Worm (Caenorhabditis elegans): ENCODE results near the gene ZK757.10.

ZK757.10 gene

ce11 chrIII:9929525-9929924 lies 52.5 kb downstream of the ZK757.10 start:
- TF ChIP-seq xnd-1 (tag; optimal IDR thresholded peaks at IDR 0.05) (no peak), sptf-2 (GFP tag; optimal IDR thresholded peaks at IDR 0.05) (no peak), ztf-18 (tag; optimal IDR thresholded peaks at IDR 0.05) (no peak), nhr-179 (tag; optimal IDR thresholded peaks at IDR 0.05) (no peak), ztf-26 (tag; optimal IDR thresholded peaks at IDR 0.05) (no peak), egrh-3 (GFP tag; IDR thresholded peaks at IDR 0.05) (no peak), lin-35 (GFP tag; optimal IDR thresholded peaks at IDR 0.05) (no peak), Y56A3A.18 (GFP tag; IDR thresholded peaks at IDR 0.05) (no peak), lsl-1 (GFP tag; optimal IDR thresholded peaks at IDR 0.05) (no peak), K11D2.4 (GFP tag; IDR thresholded peaks at IDR 0.05) (no peak), dpl-1 (GFP tag; optimal IDR thresholded peaks at IDR 0.05) (no peak), F22D6.2 (tag; optimal IDR thresholded peaks at IDR 0.05) (no peak), bed-1 (GFP tag; IDR thresholded peaks at IDR 0.05) (no peak), nhr-27 (tag; optimal IDR thresholded peaks at IDR 0.05) (no peak), unc-130 (GFP tag; optimal IDR thresholded peaks at IDR 0.05) (no peak), atf-7 (tag; optimal IDR thresholded peaks at IDR 0.05) (no peak), cebp-1 (GFP tag; IDR thresholded peaks at IDR 0.05) (no peak), cebp-1 (tag; optimal IDR thresholded peaks at IDR 0.05) (no peak), ztf-28 (GFP tag; IDR thresholded peaks at IDR 0.05) (no peak), attf-5 (GFP tag; optimal IDR thresholded peaks at IDR 0.05) (no peak)

ce11 chrIII:9930406-9930805 lies 53.4 kb downstream of the ZK757.10 start:
- TF ChIP-seq nhr-80 (tag; optimal IDR thresholded peaks at IDR 0.05) = peak; percentile 91
- no peak for TF ChIP-seq cebp-1 (GFP tag; IDR thresholded peaks at IDR 0.05)
- TF ChIP-seq cebp-1 (tag; optimal IDR thresholded peaks at IDR 0.05) = peak; percentile 20
- TF ChIP-seq hmg-1.2 (GFP tag; IDR thresholded peaks at IDR 0.05) = no peak
- peak; percentile 1 to 5 for TF ChIP-seq let-607 (tag; optimal IDR thresholded peaks at IDR 0.05)

Data from whole organism, young adult.